Worm (Caenorhabditis elegans): ENCODE measurements around the gene C09G9.5.

C09G9.5 gene

ce11 chrIV:8891131-8891530 lies 4.8 kb downstream of the C09G9.5 start, which contains the start of gene spr-2 (continued):
- TF ChIP-seq D2030.7 (GFP tag; IDR thresholded peaks at IDR 0.05), result peak; percentile 10; the same call in 1 of the 2 replicates
- TF ChIP-seq tlf-1 (GFP tag; optimal IDR thresholded peaks at IDR 0.05), result peak; percentile 10
- TF ChIP-seq atf-7 (tag; optimal IDR thresholded peaks at IDR 0.05), result peak; percentile 14
- TF ChIP-seq ztf-22 (GFP tag; optimal IDR thresholded peaks at IDR 0.05), result no peak
- peak in 1 of 3 experiments; percentile 85 for TF ChIP-seq lin-35 (GFP tag; optimal IDR thresholded peaks at IDR 0.05)
- TF ChIP-seq ccch-3 (GFP tag; optimal IDR thresholded peaks at IDR 0.05), result no peak
- no peak for TF ChIP-seq F57C9.4 (tag; optimal IDR thresholded peaks at IDR 0.05)
- TF ChIP-seq nhr-80 (tag; optimal IDR thresholded peaks at IDR 0.05), result peak; percentile 52
- TF ChIP-seq efl-1 (GFP tag; optimal IDR thresholded peaks at IDR 0.05), result peak; percentile 30
- 0 out of 2 replicates have a peak, but pooled peaks have one; percentile 9 for TF ChIP-seq pbrm-1 (GFP tag; IDR thresholded peaks at IDR 0.05)
- TF ChIP-seq K12H6.12 (tag; optimal IDR thresholded peaks at IDR 0.05), result peak; percentile 54
- TF ChIP-seq mes-4 (tag; optimal IDR thresholded peaks at IDR 0.05), result peak; percentile 31
- no peak for TF ChIP-seq tbx-9 (tag; optimal IDR thresholded peaks at IDR 0.05; ENCODE audit: borderline replicate concordance)
- TF ChIP-seq nfyb-1 (GFP tag; IDR thresholded peaks at IDR 0.05), result peak; percentile 54; the same call in 1 of the 2 replicates

ce11 chrIV:8892558-8892957 lies 6.2 kb downstream of the C09G9.5 start, which contains the start of gene C27B7.2:
Gene C27B7.2, plus strand, starts transcription at chrIV:8892858.
- peak; percentile 29; the same call in 1 of the 2 replicates for TF ChIP-seq madf-6 (GFP tag; IDR thresholded peaks at IDR 0.05)
- TF ChIP-seq ztf-28 (GFP tag; IDR thresholded peaks at IDR 0.05), result no peak
- no peak for TF ChIP-seq ZK185.1 (tag; optimal IDR thresholded peaks at IDR 0.05; ENCODE audit: poor library complexity, severe bottlenecking)
- no peak for TF ChIP-seq nfya-2 (GFP tag; IDR thresholded peaks at IDR 0.05)
- TF ChIP-seq hmg-20 (GFP tag; IDR thresholded peaks at IDR 0.05), result no peak
- TF ChIP-seq Y95B8A.8 (GFP tag; IDR thresholded peaks at IDR 0.05), result 0 out of 2 replicates have a peak, but pooled peaks have one; percentile 21
- TF ChIP-seq ztf-26 (tag; optimal IDR thresholded peaks at IDR 0.05), result no peak
- TF ChIP-seq F10E7.11 (tag; optimal IDR thresholded peaks at IDR 0.05), result no peak
- no peak for TF ChIP-seq F22D6.2 (tag; optimal IDR thresholded peaks at IDR 0.05)
- TF ChIP-seq mel-28 (tag; optimal IDR thresholded peaks at IDR 0.05; ENCODE audit: borderline replicate concordance), result no peak
- TF ChIP-seq snpc-1.1 (tag; optimal IDR thresholded peaks at IDR 0.05; ENCODE audit: insufficient read depth), result no peak
- TF ChIP-seq F57A8.1 (GFP tag; optimal IDR thresholded peaks at IDR 0.05), result no peak
- TF ChIP-seq lin-26 (GFP tag; IDR thresholded peaks at IDR 0.05), result 0 out of 2 replicates have a peak, but pooled peaks have one; percentile 9
- TF ChIP-seq F55B11.4 (tag; optimal IDR thresholded peaks at IDR 0.05; ENCODE audit: borderline replicate concordance, insufficient read depth), result no peak
- TF ChIP-seq tbx-9 (tag; optimal IDR thresholded peaks at IDR 0.05; ENCODE audit: borderline replicate concordance), result no peak
- no peak for TF ChIP-seq F33H1.4 (GFP tag; IDR thresholded peaks at IDR 0.05)
- no peak for TF ChIP-seq let-526 (GFP tag; IDR thresholded peaks at IDR 0.05)
- no peak for TF ChIP-seq Y53G8AR.9 (GFP tag; conservative IDR thresholded peaks at IDR 0.05)

- TF ChIP-seq tbp1 (GFP tag; optimal IDR thresholded peaks at IDR 0.05) (peak; percentile 17), F39B2.1 (GFP tag; IDR thresholded peaks at IDR 0.05) (0 out of 2 replicates have a peak, but pooled peaks have one; percentile 26), F23B12.7 (tag; optimal IDR thresholded peaks at IDR 0.05; ENCODE audit: insufficient read depth) (peak; percentile 50), madf-10 (tag; optimal IDR thresholded peaks at IDR 0.05) (peak; percentile 45), F49E8.2 (tag; optimal IDR thresholded peaks at IDR 0.05; ENCODE audit: insufficient read depth) (peak; percentile 40), ceh-27 (GFP tag; optimal IDR thresholded peaks at IDR 0.05) (no peak), hlh-12 (tag; optimal IDR thresholded peaks at IDR 0.05) (no peak), snpc-3.4 (tag; optimal IDR thresholded peaks at IDR 0.05) (peak; percentile 36), ztf-18 (tag; optimal IDR thresholded peaks at IDR 0.05) (peak; percentile 65), hrde-1 (tag; optimal IDR thresholded peaks at IDR 0.05; ENCODE audit: borderline replicate concordance) (peak; percentile 30), lin-35 (GFP tag; optimal IDR thresholded peaks at IDR 0.05) (peak in 1 of 3 experiments; percentile 34), ztf-26 (tag; optimal IDR thresholded peaks at IDR 0.05) (no peak), nfyb-1 (GFP tag; IDR thresholded peaks at IDR 0.05) (peak; percentile 59; the same call in 1 of the 2 replicates), athp-1 (tag; optimal IDR thresholded peaks at IDR 0.05) (peak; percentile 12), lin-26 (GFP tag; IDR thresholded peaks at IDR 0.05) (no peak), cebp-1 (GFP tag; IDR thresholded peaks at IDR 0.05) (peak; percentile 94), cebp-1 (tag; optimal IDR thresholded peaks at IDR 0.05) (peak; percentile 97), lsl-1 (GFP tag; optimal IDR thresholded peaks at IDR 0.05) (peak; percentile 33), F55B11.4 (tag; optimal IDR thresholded peaks at IDR 0.05; ENCODE audit: borderline replicate concordance, insufficient read depth) (no peak)
Observed at ce11 chrIV:8893746-8894145, 7.4 kb downstream of the C09G9.5 start, which contains the start of gene rad-54.L2. Gene rad-54.L2, plus strand, starts transcription at chrIV:8894077.

Measured in whole organism, young adult.